Fruit fly (Drosophila melanogaster) whole organism, prepupa: Measurements from ENCODE around the gene Dyrk2.
A peak's percentile ranks its signal among the peaks of the same experiment; 100 is the strongest.

ENCODE experiments used
- Blimp-1 ChIP-seq: fragments of 200-800 bp; sonication (Bioruptor generic); optimal IDR thresholded peaks from 3 replicates; lab custom pipeline; 2017; ENCODE audit warnings: missing biosample characterization, missing genetic modification characterization, mild to moderate bottlenecking, moderate library complexity, missing genetic modification reagents
- CG10631 ChIP-seq: fragments of 200-800 bp; sonication (Bioruptor generic); optimal IDR thresholded peaks from 2 replicates; lab custom pipeline; 2016; ENCODE audit warnings: missing biosample characterization, missing genetic modification characterization
- CG10669 ChIP-seq: fragments of 200-800 bp; sonication (Bioruptor generic); optimal IDR thresholded peaks from 3 replicates; lab custom pipeline; 2018; ENCODE audit warnings: missing biosample characterization, mild to moderate bottlenecking, missing genetic modification characterization, moderate library complexity
- CG11294 ChIP-seq: fragments of 200-800 bp; sonication (Bioruptor generic); IDR thresholded peaks from 2 replicates; pipeline ENCODE4 v1.3.6; 2022; ENCODE audit warnings: missing biosample characterization, missing genetic modification characterization
- CG11762 ChIP-seq: fragments of 200-800 bp; sonication (Bioruptor generic); optimal IDR thresholded peaks from 3 replicates; lab custom pipeline; 2016; ENCODE audit warnings: missing biosample characterization, missing genetic modification characterization; ENCODE audit not compliant: insufficient read depth
- CG15336 ChIP-seq: fragments of 200-800 bp; sonication (Bioruptor generic); IDR thresholded peaks from 2 replicates; pipeline ENCODE4 v1.3.6; 2022; ENCODE audit warnings: missing biosample characterization, missing genetic modification characterization
- CG1621 ChIP-seq: fragments of 200-800 bp; sonication (Bioruptor generic); optimal IDR thresholded peaks from 3 replicates; lab custom pipeline; 2018; ENCODE audit warnings: missing biosample characterization, mild to moderate bottlenecking, missing genetic modification characterization
- CG16779 ChIP-seq: fragments of 200-800 bp; sonication (Bioruptor generic); optimal IDR thresholded peaks from 3 replicates; lab custom pipeline; 2017; ENCODE audit warnings: missing biosample characterization, mild to moderate bottlenecking, missing genetic modification characterization
- CG3032 ChIP-seq: fragments of 200-800 bp; optimal IDR thresholded peaks from 2 replicates; lab custom pipeline; 2019; ENCODE audit warnings: missing biosample characterization, mild to moderate bottlenecking, missing genetic modification characterization, moderate library complexity
- CG31627 ChIP-seq: fragments of 200-800 bp; sonication (Bioruptor generic); optimal IDR thresholded peaks from 3 replicates; lab custom pipeline; 2016; ENCODE audit warnings: missing biosample characterization, missing genetic modification characterization
- CG32006 ChIP-seq: fragments of 200-800 bp; sonication (Bioruptor generic); optimal IDR thresholded peaks from 3 replicates; lab custom pipeline; 2017; ENCODE audit warnings: missing biosample characterization, mild to moderate bottlenecking, missing genetic modification characterization
- CG34406 ChIP-seq: fragments of 200-800 bp; sonication (Bioruptor generic); optimal IDR thresholded peaks from 3 replicates; lab custom pipeline; 2016; ENCODE audit warnings: missing biosample characterization, missing genetic modification characterization
- CG6792 ChIP-seq: fragments of 200-800 bp; sonication (Bioruptor generic); optimal IDR thresholded peaks from 3 replicates; lab custom pipeline; 2016; ENCODE audit warnings: missing biosample characterization, missing genetic modification characterization
- CG6808 ChIP-seq: fragments of 200-800 bp; sonication (Bioruptor generic); optimal IDR thresholded peaks from 3 replicates; lab custom pipeline; 2017; ENCODE audit warnings: missing biosample characterization, missing genetic modification characterization, mild to moderate bottlenecking, moderate library complexity, missing genetic modification reagents
- CG7368 ChIP-seq: fragments of 200-800 bp; sonication (Bioruptor generic); optimal IDR thresholded peaks from 3 replicates; lab custom pipeline; 2016; ENCODE audit warnings: missing biosample characterization, missing genetic modification characterization
- CG8319 ChIP-seq: fragments of 200-800 bp; sonication (Bioruptor generic); optimal IDR thresholded peaks from 3 replicates; lab custom pipeline; 2016; ENCODE audit warnings: missing biosample characterization, missing genetic modification characterization
- CG8632 ChIP-seq: fragments of 200-800 bp; sonication (Bioruptor generic); optimal IDR thresholded peaks from 3 replicates; lab custom pipeline; 2016; ENCODE audit warnings: missing biosample characterization, missing genetic modification characterization
- CG9139 ChIP-seq: fragments of 200-800 bp; sonication (Bioruptor generic); optimal IDR thresholded peaks from 3 replicates; lab custom pipeline; 2017; ENCODE audit warnings: missing biosample characterization, mild to moderate bottlenecking, missing genetic modification characterization
- Eip75B ChIP-seq: fragments of 200-800 bp; sonication (Bioruptor generic); optimal IDR thresholded peaks from 3 replicates; lab custom pipeline; 2016; ENCODE audit warnings: missing biosample characterization, missing genetic modification characterization
- Eip78C ChIP-seq: fragments of 200-800 bp; sonication (Bioruptor generic); peaks from one replicate; lab custom pipeline; 2016; ENCODE audit warnings: missing biosample characterization, missing genetic modification characterization
- Eip93F ChIP-seq: fragments of 200-800 bp; sonication (Bioruptor generic); optimal IDR thresholded peaks from 2 replicates; lab custom pipeline; 2016; ENCODE audit warnings: missing biosample characterization, mild to moderate bottlenecking, missing genetic modification characterization
- Ets21C ChIP-seq: fragments of 200-800 bp; sonication (Bioruptor generic); optimal IDR thresholded peaks from 3 replicates; lab custom pipeline; 2016; ENCODE audit warnings: missing biosample characterization, missing genetic modification characterization
- Ets96B ChIP-seq: fragments of 200-800 bp; optimal IDR thresholded peaks from 2 replicates; lab custom pipeline; 2019; ENCODE audit warnings: missing biosample characterization, mild to moderate bottlenecking, missing genetic modification characterization, moderate library complexity
- Gug ChIP-seq: fragments of 200-800 bp; sonication (Bioruptor generic); IDR thresholded peaks from 2 replicates; pipeline ENCODE4 v1.3.6; 2022; ENCODE audit warnings: missing biosample characterization, missing genetic modification characterization
- Hr39 ChIP-seq: fragments of 200-800 bp; sonication (Bioruptor generic); optimal IDR thresholded peaks from 2 replicates; lab custom pipeline; 2016; ENCODE audit warnings: missing biosample characterization, missing genetic modification characterization
- Lpt ChIP-seq: fragments of 200-800 bp; sonication (Bioruptor generic); optimal IDR thresholded peaks from 3 replicates; lab custom pipeline; 2016; ENCODE audit warnings: missing biosample characterization, missing genetic modification characterization
- Smox ChIP-seq: fragments of 200-800 bp; sonication (Bioruptor generic); optimal IDR thresholded peaks from 3 replicates; lab custom pipeline; 2016; ENCODE audit warnings: missing biosample characterization, missing genetic modification characterization
- Sox102F ChIP-seq: fragments of 200-800 bp; sonication (Bioruptor generic); optimal IDR thresholded peaks from 2 replicates; lab custom pipeline; 2016; ENCODE audit warnings: missing biosample characterization, mild to moderate bottlenecking, missing genetic modification characterization
- Sox14 ChIP-seq: fragments of 200-800 bp; sonication (Bioruptor generic); optimal IDR thresholded peaks from 3 replicates; lab custom pipeline; 2016; ENCODE audit warnings: missing biosample characterization, missing genetic modification characterization
- Sox15 ChIP-seq: fragments of 200-800 bp; sonication (Bioruptor generic); optimal IDR thresholded peaks from 3 replicates; lab custom pipeline; 2016; ENCODE audit warnings: missing biosample characterization, missing genetic modification characterization
- achi ChIP-seq: fragments of 200-800 bp; sonication (Bioruptor generic); optimal IDR thresholded peaks from 3 replicates; lab custom pipeline; 2016; ENCODE audit warnings: missing biosample characterization, missing genetic modification characterization
- acj6 ChIP-seq: fragments of 200-800 bp; sonication (Bioruptor generic); optimal IDR thresholded peaks from 3 replicates; lab custom pipeline; 2016; ENCODE audit warnings: missing biosample characterization, missing genetic modification characterization
- cyc ChIP-seq: fragments of 200-800 bp; sonication (Bioruptor generic); optimal IDR thresholded peaks from 3 replicates; lab custom pipeline; 2016; ENCODE audit warnings: missing biosample characterization, missing genetic modification characterization
- dac ChIP-seq: fragments of 200-800 bp; sonication (Bioruptor generic); optimal IDR thresholded peaks from 2 replicates; lab custom pipeline; 2017; ENCODE audit warnings: missing biosample characterization, mild to moderate bottlenecking, missing genetic modification characterization
- eg ChIP-seq: fragments of 200-800 bp; sonication (Bioruptor generic); IDR thresholded peaks from 3 replicates; pipeline ENCODE4 v1.3.6; 2022; ENCODE audit warnings: missing biosample characterization, missing genetic modification characterization
- esn ChIP-seq: fragments of 200-800 bp; sonication (Bioruptor generic); optimal IDR thresholded peaks from 2 replicates; lab custom pipeline; 2016; ENCODE audit warnings: missing biosample characterization, mild to moderate bottlenecking, missing genetic modification characterization, moderate library complexity
- fd85E ChIP-seq: fragments of 200-800 bp; sonication (Bioruptor generic); optimal IDR thresholded peaks from 3 replicates; lab custom pipeline; 2016; ENCODE audit warnings: missing biosample characterization, missing genetic modification characterization
- fkh ChIP-seq: fragments of 200-800 bp; sonication (Bioruptor generic); optimal IDR thresholded peaks from 3 replicates; lab custom pipeline; 2017; ENCODE audit warnings: missing biosample characterization, mild to moderate bottlenecking, missing genetic modification characterization, moderate library complexity
- lz ChIP-seq: fragments of 200-800 bp; sonication (Bioruptor generic); optimal IDR thresholded peaks from 3 replicates; lab custom pipeline; 2016; ENCODE audit warnings: missing biosample characterization, missing genetic modification characterization
- net ChIP-seq: fragments of 200-800 bp; sonication (Bioruptor generic); optimal IDR thresholded peaks from 3 replicates; lab custom pipeline; 2016; ENCODE audit warnings: missing biosample characterization, missing genetic modification characterization
- pdm3 ChIP-seq: fragments of 200-800 bp; sonication (Bioruptor generic); optimal IDR thresholded peaks from 3 replicates; lab custom pipeline; 2016; ENCODE audit warnings: missing biosample characterization, missing genetic modification characterization
- salr ChIP-seq, 2 experiments: fragments of 200-800 bp; sonication (Bioruptor generic); optimal IDR thresholded peaks; 3 replicates each; lab custom pipeline; 2016 to 2018; ENCODE audit warnings: missing biosample characterization in 2 of 2, missing genetic modification characterization in 2 of 2, mild to moderate bottlenecking in 1 of 2
- spab ChIP-seq: fragments of 200-800 bp; sonication (Bioruptor generic); optimal IDR thresholded peaks from 2 replicates; lab custom pipeline; 2017; ENCODE audit warnings: missing biosample characterization, mild to moderate bottlenecking, missing genetic modification characterization, missing genetic modification reagents
- ss ChIP-seq, 2 experiments: fragments of 200-800 bp; sonication (Bioruptor generic); optimal IDR thresholded peaks; 2 replicates in 1 of 2; 3 replicates in 1 of 2; lab custom pipeline; 2017 to 2018; ENCODE audit warnings: mild to moderate bottlenecking in 2 of 2, missing biosample characterization in 2 of 2, missing genetic modification characterization in 2 of 2, moderate library complexity in 1 of 2
- svp ChIP-seq: fragments of 200-800 bp; sonication (Bioruptor generic); peaks from one replicate; lab custom pipeline; 2016; ENCODE audit warnings: missing biosample characterization, missing genetic modification characterization
- topi ChIP-seq: fragments of 200-800 bp; sonication (Bioruptor generic); optimal IDR thresholded peaks from 3 replicates; lab custom pipeline; 2016; ENCODE audit warnings: missing biosample characterization, missing genetic modification characterization

The Dyrk2 gene

DNA sequence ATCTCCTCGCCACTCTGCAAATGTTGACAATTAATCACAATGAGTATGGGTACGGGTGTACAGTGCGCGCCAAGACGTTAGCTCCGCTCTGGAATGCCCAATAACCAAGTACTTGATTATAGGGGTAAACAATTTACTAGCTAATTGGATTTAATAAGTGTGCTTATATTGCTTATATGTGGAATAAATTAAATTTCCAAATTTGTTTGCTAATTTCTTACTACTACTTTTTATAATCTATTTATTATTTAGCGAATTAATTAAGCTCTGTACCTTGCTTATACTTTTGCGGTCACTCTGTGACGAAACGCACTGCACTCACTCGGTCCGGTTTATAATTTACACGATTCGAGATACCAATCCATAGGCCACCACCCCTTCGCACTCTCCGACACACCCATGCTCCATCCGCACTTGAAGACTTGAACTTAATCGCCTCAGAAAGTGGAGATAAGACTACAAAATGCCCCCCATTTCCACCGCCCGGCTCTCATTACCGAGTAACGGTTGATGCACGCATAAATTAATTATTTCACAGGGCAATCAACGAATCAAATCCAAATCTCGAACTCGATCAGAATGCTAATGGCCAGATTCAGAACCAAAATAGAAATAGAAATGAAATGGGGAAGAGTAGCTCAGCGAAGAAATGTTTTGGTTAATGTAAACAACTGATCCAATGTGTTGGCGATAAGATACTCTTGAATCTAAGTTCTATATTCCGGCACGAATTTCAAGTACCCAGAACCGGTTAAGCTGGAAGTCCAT lies 3.8 kb upstream of the Dyrk2 start (continued):
- TF ChIP-seq esn (GFP tag; lab: Kevin White, UChicago) (peak; percentile 72), CG15336 (GFP tag; lab: Robert Waterston, UW) (peak; percentile 78), CG8632 (GFP tag; lab: Kevin White, UChicago) (peak; percentile 82), dac (GFP tag; lab: Kevin White, UChicago) (peak; percentile 58), Eip75B (GFP tag; lab: Kevin White, UChicago) (peak; percentile 73), CG11294 (no peak), CG34406 (GFP tag; lab: Kevin White, UChicago) (peak; percentile 85), Ets96B (tag; lab: Kevin White, UChicago) (peak; percentile 84), Gug (GFP tag; lab: Robert Waterston, UW) (peak; percentile 61), svp (GFP tag; lab: Kevin White, UChicago) (peak; percentile 96), CG32006 (GFP tag; lab: Kevin White, UChicago) (peak; percentile 90), CG10631 (GFP tag; lab: Kevin White, UChicago) (peak; percentile 81), achi (GFP tag; lab: Kevin White, UChicago) (peak; percentile 80), Hr39 (GFP tag; lab: Kevin White, UChicago) (peak; percentile 39), fd85E (GFP tag; lab: Kevin White, UChicago) (peak; percentile 2), Sox102F (GFP tag; lab: Kevin White, UChicago) (peak; percentile 53), fkh (peak; percentile 34)

DNA sequence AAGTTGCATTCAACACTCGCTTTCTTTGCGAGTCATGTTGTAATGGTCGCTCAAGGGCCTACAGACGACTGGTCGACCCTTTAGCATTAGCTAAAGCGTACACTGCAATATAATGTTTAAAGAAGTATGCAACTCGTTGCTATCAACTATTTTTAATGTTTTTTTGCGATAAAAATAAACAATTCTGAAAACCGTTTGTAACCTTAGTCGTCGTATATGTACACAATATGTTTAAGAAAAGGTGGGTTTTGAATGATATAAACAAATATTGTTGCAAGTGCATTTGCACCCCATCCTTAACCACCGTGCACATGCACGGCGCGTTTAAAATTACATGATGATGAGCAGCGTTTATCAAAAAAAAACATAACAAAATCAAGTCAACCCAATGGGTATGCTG lies 2.2 kb upstream of the Dyrk2 start:
- TF ChIP-seq CG3032 (peak; percentile 53), Smox (GFP tag; lab: Kevin White, UChicago) (peak; percentile 43), dac (GFP tag; lab: Kevin White, UChicago) (peak; percentile 28), CG31627 (GFP tag; lab: Kevin White, UChicago) (peak; percentile 38), fd85E (GFP tag; lab: Kevin White, UChicago) (no peak), Sox102F (GFP tag; lab: Kevin White, UChicago) (peak; percentile 57), CG8319 (GFP tag; lab: Kevin White, UChicago) (peak; percentile 0), CG6792 (GFP tag; lab: Kevin White, UChicago) (peak; percentile 45), Sox15 (no peak), net (GFP tag; lab: Kevin White, UChicago) (peak; percentile 42), CG6808 (peak; percentile 42), lz (peak; percentile 55), Eip93F (GFP tag; lab: Kevin White, UChicago) (no peak), pdm3 (GFP tag; lab: Kevin White, UChicago) (peak; percentile 45), Hr39 (GFP tag; lab: Kevin White, UChicago) (peak; percentile 38), CG10669 (GFP tag; lab: Kevin White, UChicago) (peak; percentile 46), CG15336 (GFP tag; lab: Robert Waterston, UW) (no peak), topi (GFP tag; lab: Kevin White, UChicago) (peak; percentile 25), acj6 (GFP tag; lab: Kevin White, UChicago) (peak; percentile 62), fkh (no peak), ss (GFP tag; optimal IDR thresholded peaks at IDR 0.05; lab: Kevin White, UChicago) (peak; percentile 13 to 27), CG10631 (GFP tag; lab: Kevin White, UChicago) (peak; percentile 68), CG16779 (tag; lab: Kevin White, UChicago) (no peak), CG7368 (no peak), Gug (GFP tag; lab: Robert Waterston, UW) (no peak), CG1621 (tag; lab: Kevin White, UChicago) (peak; percentile 64), Lpt (GFP tag; lab: Kevin White, UChicago) (peak; percentile 47), CG34406 (GFP tag; lab: Kevin White, UChicago) (peak; percentile 51), CG11294 (no peak), CG9139 (no peak), cyc (GFP tag; lab: Kevin White, UChicago) (peak; percentile 33), eg (GFP tag; lab: Robert Waterston, UW) (no peak), salr (GFP tag; optimal IDR thresholded peaks at IDR 0.05; lab: Kevin White, UChicago) (peak in 1 of 2 experiments; percentile 1), CG11762 (GFP tag; lab: Kevin White, UChicago) (peak; percentile 28), Eip78C (GFP tag; lab: Kevin White, UChicago) (peak; percentile 90), esn (GFP tag; lab: Kevin White, UChicago) (peak; percentile 71), Eip75B (GFP tag; lab: Kevin White, UChicago) (peak; percentile 69), Blimp-1 (no peak), CG8632 (GFP tag; lab: Kevin White, UChicago) (peak; percentile 32), spab (GFP tag; lab: Kevin White, UChicago) (peak; percentile 37), Sox14 (GFP tag; lab: Kevin White, UChicago) (peak; percentile 68), Ets21C (GFP tag; lab: Kevin White, UChicago) (no peak)
